Worm (Caenorhabditis elegans): ENCODE data around the gene sri-9.

sri-9 gene

DNA sequence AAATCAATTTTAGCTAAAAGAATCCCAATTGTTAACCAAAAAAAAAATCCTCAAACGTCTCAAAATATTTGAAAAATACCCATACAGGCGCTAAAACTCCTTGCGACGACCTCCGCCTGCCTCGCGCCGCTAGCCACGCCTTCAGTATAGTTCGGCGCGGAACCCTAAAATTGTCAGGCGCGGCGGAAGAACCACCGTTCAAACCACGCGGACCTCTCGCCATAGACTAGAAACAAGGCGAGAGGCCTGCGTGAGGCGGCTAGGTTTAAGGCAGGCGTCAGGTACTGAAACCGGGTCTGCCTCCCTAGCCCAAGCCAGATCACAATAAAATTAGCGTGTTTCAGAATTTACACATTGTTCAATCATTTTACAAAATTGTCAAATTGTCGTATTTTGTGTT is 8.9 kb upstream of the sri-9 start:
- TF ChIP-seq nhr-237 (tag; optimal IDR thresholded peaks at IDR 0.05) = no peak
- TF ChIP-seq sma-3 (GFP tag; optimal IDR thresholded peaks at IDR 0.05) = no peak
- TF ChIP-seq F13H6.1 (tag; optimal IDR thresholded peaks at IDR 0.05) = no peak
- no peak for TF ChIP-seq nhr-77 (tag; optimal IDR thresholded peaks at IDR 0.05)
- no peak for TF ChIP-seq lin-13 (GFP tag; optimal IDR thresholded peaks at IDR 0.05)
- no peak for TF ChIP-seq nhr-11 (tag; optimal IDR thresholded peaks at IDR 0.05)
- TF ChIP-seq ama-1 (optimal IDR thresholded peaks at IDR 0.05) = no peak
- no peak for TF ChIP-seq nhr-23 (tag; optimal IDR thresholded peaks at IDR 0.05)

DNA sequence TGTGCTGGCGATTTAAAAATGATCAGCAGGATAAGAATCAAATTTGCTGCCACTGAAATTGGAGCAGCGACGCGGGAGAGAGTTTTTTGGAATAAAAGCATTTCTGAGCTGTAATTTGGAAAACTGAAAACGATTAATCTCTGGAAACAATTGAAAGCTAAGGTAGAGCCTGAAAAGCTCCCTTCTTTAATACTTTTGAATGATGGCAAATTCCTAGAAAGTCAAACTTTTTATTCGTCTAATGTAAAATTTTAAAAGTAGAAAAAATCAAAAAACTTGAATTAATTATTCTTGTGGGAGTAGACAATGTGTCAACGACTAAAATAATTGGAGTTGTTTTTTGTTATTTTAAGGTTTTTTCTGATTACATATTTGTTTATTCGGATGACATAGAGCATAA is 1.1 kb upstream of the sri-9 start, which contains the start of gene str-217:
str-217 (minus strand) TSS at position 101 of the 400 bp plus-strand sequence.
- TF ChIP-seq ztf-11 (tag; optimal IDR thresholded peaks at IDR 0.05) = no peak
- TF ChIP-seq crh-2 (tag; optimal IDR thresholded peaks at IDR 0.05) = no peak
- TF ChIP-seq unc-55 (GFP tag; optimal IDR thresholded peaks at IDR 0.05) = no peak
- TF ChIP-seq nhr-10 (tag; optimal IDR thresholded peaks at IDR 0.05) = no peak
- no peak for TF ChIP-seq nhr-77 (tag; optimal IDR thresholded peaks at IDR 0.05)
- TF ChIP-seq nhr-21 (tag; optimal IDR thresholded peaks at IDR 0.05) = no peak
- no peak for TF ChIP-seq aly-2 (tag; optimal IDR thresholded peaks at IDR 0.05)
- no peak for TF ChIP-seq alr-1 (tag; optimal IDR thresholded peaks at IDR 0.05)
- TF ChIP-seq zag-1 (tag; optimal IDR thresholded peaks at IDR 0.05) = no peak
- TF ChIP-seq F13H6.1 (tag; optimal IDR thresholded peaks at IDR 0.05) = no peak
- no peak for TF ChIP-seq gmeb-1 (tag; optimal IDR thresholded peaks at IDR 0.05)

DNA sequence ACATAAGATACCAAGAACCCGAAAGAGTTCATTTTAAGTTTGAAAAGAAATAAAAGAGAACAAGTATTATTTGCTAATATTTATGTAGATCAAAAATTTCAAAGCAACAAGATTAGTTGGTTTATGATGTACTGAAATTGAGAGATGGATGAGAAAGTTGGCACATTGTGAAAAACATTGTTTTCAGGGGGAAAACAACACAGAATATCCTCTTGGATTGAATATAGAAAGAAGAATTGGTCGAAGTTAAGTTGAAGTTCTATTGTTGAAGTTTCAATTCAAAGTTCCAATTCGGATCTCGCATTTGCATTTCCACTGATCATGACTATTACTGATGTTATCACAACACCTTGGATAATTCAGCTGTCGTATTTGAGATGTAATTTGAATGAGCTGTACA is 632 bp upstream of the sri-9 start:
- TF ChIP-seq snpc-4 (tag; optimal IDR thresholded peaks at IDR 0.05) = no peak
- no peak for TF ChIP-seq ztf-11 (tag; optimal IDR thresholded peaks at IDR 0.05)
- no peak for TF ChIP-seq nhr-77 (tag; optimal IDR thresholded peaks at IDR 0.05)
- TF ChIP-seq ceh-16 (tag; optimal IDR thresholded peaks at IDR 0.05) = no peak
- TF ChIP-seq egl-27 (tag; optimal IDR thresholded peaks at IDR 0.05) = no peak
- TF ChIP-seq lin-13 (GFP tag; optimal IDR thresholded peaks at IDR 0.05) = no peak
- TF ChIP-seq mab-5 (tag; optimal IDR thresholded peaks at IDR 0.05) = no peak
- no peak for TF ChIP-seq ama-1 (optimal IDR thresholded peaks at IDR 0.05)
- no peak for TF ChIP-seq nhr-21 (tag; optimal IDR thresholded peaks at IDR 0.05)
- TF ChIP-seq dmd-4 (tag; optimal IDR thresholded peaks at IDR 0.05) = no peak
- TF ChIP-seq mdl-1 (tag; optimal IDR thresholded peaks at IDR 0.05) = no peak
- no peak for TF ChIP-seq sma-3 (GFP tag; optimal IDR thresholded peaks at IDR 0.05)
- TF ChIP-seq nhr-11 (tag; optimal IDR thresholded peaks at IDR 0.05) = no peak
- no peak for TF ChIP-seq zag-1 (tag; optimal IDR thresholded peaks at IDR 0.05)
- no peak for TF ChIP-seq Y55F3AM.14 (GFP tag; optimal IDR thresholded peaks at IDR 0.05)

DNA sequence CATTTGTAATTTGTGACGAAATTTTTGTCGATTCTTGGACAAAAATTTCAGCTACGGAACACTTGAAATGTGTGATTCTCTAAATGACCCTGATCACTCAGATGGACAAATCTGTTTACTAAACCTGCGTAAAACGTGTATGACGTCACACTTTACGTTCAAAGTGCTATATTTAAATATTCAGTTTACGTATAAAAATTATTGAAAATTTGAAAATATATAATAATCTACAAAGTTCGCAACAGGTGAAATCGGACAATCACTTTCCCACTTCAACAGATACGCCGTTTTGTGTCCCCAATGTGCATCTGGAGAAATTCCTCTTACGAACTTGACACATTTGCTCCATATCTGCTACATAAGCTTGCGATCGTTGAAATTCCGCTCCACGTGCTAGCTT is 3.9 kb downstream of the sri-9 start, which contains the start of gene srh-131:
srh-131 (plus strand) TSS at position 301 of the 400 bp plus-strand sequence.
- no peak for TF ChIP-seq ZK546.5 (tag; optimal IDR thresholded peaks at IDR 0.05)
- no peak for TF ChIP-seq lin-39 (tag; optimal IDR thresholded peaks at IDR 0.05)
- no peak for TF ChIP-seq aly-2 (tag; optimal IDR thresholded peaks at IDR 0.05)
- TF ChIP-seq alr-1 (tag; optimal IDR thresholded peaks at IDR 0.05) = no peak
- no peak for TF ChIP-seq crh-2 (tag; optimal IDR thresholded peaks at IDR 0.05)
- TF ChIP-seq nhr-10 (tag; optimal IDR thresholded peaks at IDR 0.05) = no peak
- TF ChIP-seq sem-4 (tag; optimal IDR thresholded peaks at IDR 0.05) = no peak
- no peak for TF ChIP-seq ceh-16 (tag; optimal IDR thresholded peaks at IDR 0.05)
- no peak for TF ChIP-seq ama-1 (optimal IDR thresholded peaks at IDR 0.05)
- TF ChIP-seq Y55F3AM.14 (GFP tag; optimal IDR thresholded peaks at IDR 0.05) = no peak
- no peak for TF ChIP-seq nhr-25 (tag; optimal IDR thresholded peaks at IDR 0.05)
- TF ChIP-seq nhr-12 (tag; optimal IDR thresholded peaks at IDR 0.05) = no peak
- no peak for TF ChIP-seq unc-62 (GFP tag; optimal IDR thresholded peaks at IDR 0.05)
- no peak for TF ChIP-seq unc-55 (GFP tag; optimal IDR thresholded peaks at IDR 0.05)
- TF ChIP-seq R02D3.7 (tag; optimal IDR thresholded peaks at IDR 0.05) = no peak
- no peak for TF ChIP-seq skn-1 (tag; optimal IDR thresholded peaks at IDR 0.05)
- TF ChIP-seq blmp-1 (tag; optimal IDR thresholded peaks at IDR 0.05; ENCODE audit: insufficient read depth) = no peak
- TF ChIP-seq F13H6.1 (tag; optimal IDR thresholded peaks at IDR 0.05) = no peak

DNA sequence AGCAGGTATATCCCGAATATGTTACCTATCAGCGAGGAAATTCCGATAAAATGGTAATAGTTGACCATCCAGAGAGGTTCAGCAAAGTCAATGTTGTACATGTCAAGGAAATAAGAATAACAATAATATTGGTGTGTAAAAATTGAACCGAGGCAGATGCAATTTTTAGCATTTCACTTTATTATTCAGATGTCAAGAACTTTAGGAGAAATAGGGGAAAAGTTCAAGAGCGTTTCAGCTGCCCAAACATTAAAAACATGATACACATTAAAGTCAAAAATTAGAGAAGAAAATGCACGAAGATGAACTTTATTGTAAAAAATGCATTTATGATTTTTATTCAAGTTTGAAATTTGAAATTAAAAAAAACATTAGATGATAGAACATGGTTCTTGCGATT is 7.0 kb downstream of the sri-9 start, which contains the start of gene sri-69:
sri-69 (minus strand) TSS at position 101 of the 400 bp plus-strand sequence.
- TF ChIP-seq ceh-82 (tag; optimal IDR thresholded peaks at IDR 0.05) (no peak), sma-9 (GFP tag; optimal IDR thresholded peaks at IDR 0.05) (no peak), sma-9 (tag; optimal IDR thresholded peaks at IDR 0.05) (no peak), skn-1 (tag; optimal IDR thresholded peaks at IDR 0.05) (no peak), elt-3 (tag; optimal IDR thresholded peaks at IDR 0.05) (no peak), blmp-1 (tag; optimal IDR thresholded peaks at IDR 0.05; ENCODE audit: insufficient read depth) (no peak)
